Worm (Caenorhabditis elegans) whole organism, young adult: ENCODE measurements around the gene tlp-1.

Experiments
- attf-5 ChIP-seq: fragments of 200-800 bp; sonication (Bioruptor generic); optimal IDR thresholded peaks from 2 replicates; lab custom pipeline; 2018; ENCODE audit warnings: mild to moderate bottlenecking, missing genetic modification characterization, missing compliant biosample characterization
- snpc-4 ChIP-seq, 5 experiments: fragments of 150-350 bp in 1 of 5; sonication (generic microtip) in 4 of 5; optimal IDR thresholded peaks; 2 replicates each; lab custom pipeline; 2014 to 2018; ENCODE audit warnings: missing genetic modification characterization in 5 of 5, missing biosample characterization in 3 of 5, antibody characterized with exemption in 2 of 5, mild to moderate bottlenecking in 2 of 5, missing compliant biosample characterization in 2 of 5, missing genotype in 2 of 5, moderate library complexity in 2 of 5, missing genetic modification reagents in 1 of 5

- TF ChIP-seq attf-5 (GFP tag; lab: Kevin White, UChicago) (no peak), snpc-4 (GFP tag; optimal IDR thresholded peaks at IDR 0.05; lab: Kevin White, UChicago) (no peak), snpc-4 (tag; optimal IDR thresholded peaks at IDR 0.05; lab: Kevin White, UChicago) (no peak)
Observed at ce11 chrIV:13742244-13742643, 38.4 kb upstream of the tlp-1 start, which contains the start of gene C47A4.3.
